Fruit fly (Drosophila melanogaster): ENCODE measurements around the gene CG9459.

Gene CG9459

DNA sequence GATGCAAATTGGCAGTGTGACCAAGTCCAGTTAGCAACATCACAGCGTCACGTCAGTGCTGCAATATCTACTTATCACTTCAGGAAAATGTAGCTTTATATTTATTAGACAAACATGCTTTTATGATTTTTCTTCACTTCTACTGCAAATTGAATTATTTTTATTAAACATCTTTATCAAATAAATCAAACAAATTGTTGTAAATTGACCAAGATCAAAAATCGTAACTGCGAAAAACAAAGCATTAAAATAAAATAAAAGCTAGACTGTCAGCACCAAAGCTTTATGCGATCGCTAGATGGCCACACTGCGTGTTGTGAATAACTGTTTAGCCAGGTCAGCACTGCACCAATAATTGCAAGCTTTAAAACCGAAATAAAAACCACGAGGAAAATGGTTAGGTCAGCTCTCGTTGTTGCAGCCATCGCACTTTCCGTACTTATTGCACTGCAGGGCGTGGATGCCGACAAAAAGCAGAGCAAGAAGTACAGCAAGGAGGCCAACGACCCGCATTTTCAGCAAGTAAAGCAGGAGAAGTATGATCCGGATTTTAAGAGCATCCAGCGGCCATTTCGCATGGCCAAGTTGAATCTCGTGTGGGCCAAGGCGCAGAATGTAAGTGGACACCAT lies 26.9 kb downstream of the CG9459 start, which contains the start of the genes CG12945 and CG8507 (continued):
- no peak for TF ChIP-seq ab (GFP tag; optimal IDR thresholded peaks at IDR 0.05)
- no peak for TF ChIP-seq CG31441 (GFP tag; IDR thresholded peaks at IDR 0.05)
- TF ChIP-seq slp2 (GFP tag; optimal IDR thresholded peaks at IDR 0.05) = no peak
- no peak for TF ChIP-seq CG10462 (GFP tag; optimal IDR thresholded peaks at IDR 0.05)
- TF ChIP-seq MTF-1 (GFP tag; optimal IDR thresholded peaks at IDR 0.05; ENCODE audit: borderline replicate concordance) = no peak
- no peak for TF ChIP-seq CG2129 (GFP tag; IDR thresholded peaks at IDR 0.05; ENCODE audit: partially characterized antibody)
- TF ChIP-seq HmgZ (tag; optimal IDR thresholded peaks at IDR 0.05) = peak; percentile 77
- TF ChIP-seq Aef1 (GFP tag; IDR thresholded peaks at IDR 0.05) = no peak
- peak; percentile 56 to 59 for TF ChIP-seq Pdp1 (GFP tag; optimal IDR thresholded peaks at IDR 0.05)
- TF ChIP-seq CG1529 (GFP tag; optimal IDR thresholded peaks at IDR 0.05) = no peak
- TF ChIP-seq Dek (tag; optimal IDR thresholded peaks at IDR 0.05) = peak; percentile 50
- TF ChIP-seq yki (optimal IDR thresholded peaks at IDR 0.05) = no peak
- peak; percentile 93 for TF ChIP-seq row (GFP tag; IDR thresholded peaks at IDR 0.05)
- TF ChIP-seq sqz (GFP tag; optimal IDR thresholded peaks at IDR 0.05) = no peak
- TF ChIP-seq gce (GFP tag; IDR thresholded peaks at IDR 0.05) = no peak
- no peak for TF ChIP-seq TFAM (GFP tag; optimal IDR thresholded peaks at IDR 0.05)
- no peak for TF ChIP-seq otp (GFP tag; IDR thresholded peaks at IDR 0.05)
- no peak for TF ChIP-seq CG10543 (GFP tag; optimal IDR thresholded peaks at IDR 0.05)
- peak; percentile 40 for TF ChIP-seq CG15514 (GFP tag; optimal IDR thresholded peaks at IDR 0.05)
- TF ChIP-seq ems (GFP tag; optimal IDR thresholded peaks at IDR 0.05) = peak; percentile 1
- TF ChIP-seq Deaf1 (tag; optimal IDR thresholded peaks at IDR 0.05) = no peak
- no peak for TF ChIP-seq ERR (GFP tag; optimal IDR thresholded peaks at IDR 0.05)
- TF ChIP-seq CG13296 (GFP tag; optimal IDR thresholded peaks at IDR 0.05) = no peak
- no peak for TF ChIP-seq Hr51 (GFP tag; optimal IDR thresholded peaks at IDR 0.05)
- TF ChIP-seq Gsc (GFP tag; IDR thresholded peaks at IDR 0.05) = no peak
- peak in 1 of 2 experiments; percentile 20 for TF ChIP-seq bsh (GFP tag; optimal IDR thresholded peaks at IDR 0.05)
- TF ChIP-seq HLH3B (GFP tag; IDR thresholded peaks at IDR 0.05) = no peak
- 0 out of 2 replicates have a peak, but pooled peaks have one; percentile 9 for TF ChIP-seq CG6689 (GFP tag; IDR thresholded peaks at IDR 0.05)
- TF ChIP-seq zen2 (GFP tag; IDR thresholded peaks at IDR 0.05; ENCODE audit: partially characterized antibody) = no peak
- TF ChIP-seq CG14710 (tag; optimal IDR thresholded peaks at IDR 0.05) = peak; percentile 70
- no peak for TF ChIP-seq CG8944 (GFP tag; optimal IDR thresholded peaks at IDR 0.05)
- TF ChIP-seq hbn (GFP tag; IDR thresholded peaks at IDR 0.05; ENCODE audit: partially characterized antibody) = no peak
- TF ChIP-seq jing (GFP tag; optimal IDR thresholded peaks at IDR 0.05) = no peak
- TF ChIP-seq Med (GFP tag) = peak; percentile 85
- TF ChIP-seq CG33213 (GFP tag; optimal IDR thresholded peaks at IDR 0.05) = no peak
- TF ChIP-seq gfzf (GFP tag; optimal IDR thresholded peaks at IDR 0.05) = peak; percentile 79
- TF ChIP-seq tup (GFP tag; optimal IDR thresholded peaks at IDR 0.05) = no peak
- TF ChIP-seq Ptx1 (GFP tag; IDR thresholded peaks at IDR 0.05) = peak; percentile 44
- no peak for TF ChIP-seq sima (GFP tag; optimal IDR thresholded peaks at IDR 0.05)
- no peak for TF ChIP-seq dati (GFP tag; IDR thresholded peaks at IDR 0.05)
- TF ChIP-seq nerfin-2 (GFP tag; IDR thresholded peaks at IDR 0.05; ENCODE audit: partially characterized antibody) = no peak
- TF ChIP-seq grn (GFP tag; optimal IDR thresholded peaks at IDR 0.05) = no peak
- no peak for TF ChIP-seq Nf-YC (tag; optimal IDR thresholded peaks at IDR 0.05)
- TF ChIP-seq CG9437 (GFP tag; optimal IDR thresholded peaks at IDR 0.05) = peak; percentile 33
- TF ChIP-seq CG11723 (GFP tag; optimal IDR thresholded peaks at IDR 0.05) = no peak
- no peak for TF ChIP-seq CG6272 (GFP tag; IDR thresholded peaks at IDR 0.05)
- TF ChIP-seq CG12104 (GFP tag; optimal IDR thresholded peaks at IDR 0.05) = no peak
- TF ChIP-seq CG3281 (GFP tag; optimal IDR thresholded peaks at IDR 0.05) = peak; percentile 17
- no peak for TF ChIP-seq Lpt (GFP tag; optimal IDR thresholded peaks at IDR 0.05)
- peak; percentile 28 for TF ChIP-seq CG18011 (GFP tag; optimal IDR thresholded peaks at IDR 0.05)

Measured in whole organism, embryonic.